Worm (Caenorhabditis elegans) whole organism, L2 larva: ENCODE results near the gene M01B2.10.

Experiments
- ZK546.5 ChIP-seq: sonication (generic microtip); optimal IDR thresholded peaks from 2 replicates; lab custom pipeline; 2017; ENCODE audit warnings: missing biosample characterization, missing genetic modification characterization
- ceh-16 ChIP-seq: fragments of 150-350 bp; optimal IDR thresholded peaks from 2 replicates; lab custom pipeline; 2014; ENCODE audit warnings: missing biosample characterization, missing genetic modification characterization
- lin-13 ChIP-seq: fragments of 150-350 bp; optimal IDR thresholded peaks from 2 replicates; lab custom pipeline; 2014; ENCODE audit warnings: missing biosample characterization, missing genetic modification reagents, missing genetic modification characterization
- lin-39 ChIP-seq: fragments of 150-350 bp; optimal IDR thresholded peaks from 2 replicates; lab custom pipeline; 2014; ENCODE audit warnings: missing biosample characterization, missing genetic modification reagents, missing genetic modification characterization
- nhr-77 ChIP-seq: fragments of 150-350 bp; optimal IDR thresholded peaks from 2 replicates; lab custom pipeline; 2014; ENCODE audit warnings: missing biosample characterization, missing genetic modification characterization
- sma-3 ChIP-seq: sonication (generic microtip); optimal IDR thresholded peaks from 2 replicates; lab custom pipeline; 2016; ENCODE audit warnings: missing genetic modification reagents, missing genetic modification characterization, missing compliant biosample characterization
- zag-1 ChIP-seq: fragments of 150-350 bp; optimal IDR thresholded peaks from 2 replicates; lab custom pipeline; 2014; ENCODE audit warnings: missing biosample characterization, missing genetic modification characterization

- TF ChIP-seq lin-13 (GFP tag; lab: Kevin White, UChicago) (no peak), nhr-77 (tag; lab: Kevin White, UChicago) (no peak), zag-1 (tag; lab: Kevin White, UChicago) (no peak), ceh-16 (tag; lab: Kevin White, UChicago) (no peak), lin-39 (tag; lab: Kevin White, UChicago) (no peak), sma-3 (GFP tag; lab: Kevin White, UChicago) (no peak), ZK546.5 (tag; lab: Kevin White, UChicago) (no peak)
Measured at ce11 chrV:15267405-15267804, 5.2 kb upstream of the M01B2.10 start, which contains the start of gene T10H4.13.
